Fruit fly (Drosophila melanogaster) whole organism, embryonic: ENCODE results near the gene CG7006.
A peak's percentile ranks its signal among the peaks of the same experiment; 100 is the strongest.

Source experiments
- Asciz ChIP-seq: fragments of 200-800 bp; sonication (Bioruptor generic); optimal IDR thresholded peaks from 2 replicates; lab custom pipeline; 2017; ENCODE audit warnings: missing biosample characterization, mild to moderate bottlenecking, missing genetic modification characterization, missing genetic modification reagents
- Atf-2 ChIP-seq: fragments of 200-800 bp; sonication (Bioruptor generic); optimal IDR thresholded peaks from 2 replicates; lab custom pipeline; 2016; ENCODE audit warnings: missing biosample characterization, missing genetic modification characterization
- Bgb ChIP-seq: fragments of 200-800 bp; sonication (Bioruptor generic); IDR thresholded peaks from 2 replicates; pipeline ENCODE4 v1.3.6; 2022; ENCODE audit warnings: missing biosample characterization, missing genetic modification characterization; ENCODE audit not compliant: partially characterized antibody
- CG11093 ChIP-seq: fragments of 200-800 bp; sonication (Bioruptor generic); IDR thresholded peaks from 3 replicates; pipeline ENCODE4 v1.3.6; 2022; ENCODE audit warnings: missing biosample characterization, missing genetic modification characterization
- CG11247 ChIP-seq: fragments of 200-800 bp; sonication (Bioruptor generic); IDR thresholded peaks from 2 replicates; pipeline ENCODE4 v1.3.6; 2022; ENCODE audit warnings: missing biosample characterization, missing genetic modification characterization
- CG11504 ChIP-seq: fragments of 200-800 bp; sonication (Bioruptor generic); optimal IDR thresholded peaks from 3 replicates; lab custom pipeline; 2019; ENCODE audit warnings: missing biosample characterization, mild to moderate bottlenecking, missing genetic modification characterization, moderate library complexity
- CG11695 ChIP-seq: fragments of 200-800 bp; sonication (Bioruptor generic); IDR thresholded peaks from 3 replicates; pipeline ENCODE4 v1.3.6; 2022; ENCODE audit warnings: missing biosample characterization, missing genetic modification characterization
- CG12071 ChIP-seq: fragments of 200-800 bp; sonication (Bioruptor generic); optimal IDR thresholded peaks from 3 replicates; lab custom pipeline; 2018; ENCODE audit warnings: missing biosample characterization, mild to moderate bottlenecking, missing genetic modification characterization
- CG12659 ChIP-seq: fragments of 200-800 bp; sonication (Bioruptor generic); optimal IDR thresholded peaks from 3 replicates; lab custom pipeline; 2017; ENCODE audit warnings: mild to moderate bottlenecking, missing biosample characterization, missing genetic modification reagents, missing genetic modification characterization
- CG12769 ChIP-seq: fragments of 200-800 bp; sonication (Bioruptor generic); optimal IDR thresholded peaks from 2 replicates; lab custom pipeline; 2019; ENCODE audit warnings: missing biosample characterization, mild to moderate bottlenecking, missing genetic modification characterization, moderate library complexity
- CG13296 ChIP-seq: fragments of 200-800 bp; sonication (Bioruptor generic); optimal IDR thresholded peaks from 3 replicates; lab custom pipeline; 2018; ENCODE audit warnings: missing biosample characterization, mild to moderate bottlenecking, missing genetic modification characterization
- CG13424 ChIP-seq: fragments of 200-800 bp; sonication (Bioruptor generic); optimal IDR thresholded peaks from 2 replicates; lab custom pipeline; 2019; ENCODE audit warnings: missing biosample characterization, mild to moderate bottlenecking, missing genetic modification characterization, moderate library complexity
- CG15073 ChIP-seq: fragments of 200-800 bp; sonication (Bioruptor generic); optimal IDR thresholded peaks from 2 replicates; lab custom pipeline; 2016; ENCODE audit warnings: missing biosample characterization, missing genetic modification characterization
- CG16813 ChIP-seq: fragments of 200-800 bp; sonication (Bioruptor generic); IDR thresholded peaks from 3 replicates; pipeline ENCODE4 v1.3.6; 2022; ENCODE audit warnings: missing biosample characterization, missing genetic modification characterization; ENCODE audit not compliant: partially characterized antibody
- CG17829 ChIP-seq: fragments of 200-800 bp; optimal IDR thresholded peaks from 2 replicates; lab custom pipeline; 2019; ENCODE audit warnings: missing biosample characterization, mild to moderate bottlenecking, missing genetic modification characterization, moderate library complexity
- CG1832 ChIP-seq: fragments of 200-800 bp; sonication (Bioruptor generic); optimal IDR thresholded peaks from 2 replicates; lab custom pipeline; 2017; ENCODE audit warnings: missing biosample characterization, mild to moderate bottlenecking, missing genetic modification characterization, inconsistent platforms
- CG18476 ChIP-seq: fragments of 200-800 bp; sonication (Bioruptor generic); optimal IDR thresholded peaks from 2 replicates; lab custom pipeline; 2016; ENCODE audit warnings: missing biosample characterization, mild to moderate bottlenecking, missing genetic modification characterization
- CG31441 ChIP-seq: fragments of 200-800 bp; sonication (Bioruptor generic); IDR thresholded peaks from 2 replicates; pipeline ENCODE4 v1.3.6; 2022; ENCODE audit warnings: missing biosample characterization, missing genetic modification characterization
- CG32767 ChIP-seq: fragments of 200-800 bp; sonication (Bioruptor generic); IDR thresholded peaks from 2 replicates; pipeline ENCODE4 v1.3.6; 2022; ENCODE audit warnings: missing biosample characterization, missing genetic modification characterization
- CG3838 ChIP-seq: fragments of 200-800 bp; sonication (Bioruptor generic); optimal IDR thresholded peaks from 3 replicates; lab custom pipeline; 2016; ENCODE audit warnings: missing biosample characterization, missing genetic modification characterization
- CG4282 ChIP-seq: fragments of 200-800 bp; sonication (Bioruptor generic); optimal IDR thresholded peaks from 2 replicates; lab custom pipeline; 2016; ENCODE audit warnings: missing biosample characterization, missing genetic modification characterization
- CG4360 ChIP-seq: fragments of 200-800 bp; sonication (Bioruptor generic); IDR thresholded peaks from 2 replicates; pipeline ENCODE4 v1.3.6; 2022; ENCODE audit warnings: missing biosample characterization, missing genetic modification characterization
- CG5953 ChIP-seq: fragments of 200-800 bp; sonication (Bioruptor generic); IDR thresholded peaks from 2 replicates; pipeline ENCODE4 v1.3.6; 2022; ENCODE audit warnings: missing biosample characterization, missing genetic modification characterization
- CG6272 ChIP-seq: fragments of 200-800 bp; sonication (Bioruptor generic); IDR thresholded peaks from 2 replicates; pipeline ENCODE4 v1.3.6; 2022; ENCODE audit warnings: missing biosample characterization, missing genetic modification characterization
- CG7357 ChIP-seq: fragments of 200-800 bp; sonication (Bioruptor generic); IDR thresholded peaks from 3 replicates; pipeline ENCODE4 v1.3.6; 2022; ENCODE audit warnings: missing biosample characterization, missing genetic modification characterization
- Dek ChIP-seq: fragments of 200-800 bp; sonication (Bioruptor generic); optimal IDR thresholded peaks from 3 replicates; lab custom pipeline; 2019; ENCODE audit warnings: missing biosample characterization, mild to moderate bottlenecking, missing genetic modification characterization, moderate library complexity
- H2.0 ChIP-seq: fragments of 200-800 bp; sonication (Bioruptor generic); IDR thresholded peaks from 2 replicates; pipeline ENCODE4 v1.3.6; 2022; ENCODE audit warnings: missing biosample characterization, missing genetic modification characterization
- HHEX ChIP-seq: fragments of 200-800 bp; sonication (Bioruptor generic); optimal IDR thresholded peaks from 3 replicates; lab custom pipeline; 2017; ENCODE audit warnings: missing biosample characterization, mild to moderate bottlenecking, missing genetic modification characterization, missing genetic modification reagents
- Spps ChIP-seq: fragments of 200-800 bp; sonication (Bioruptor generic); optimal IDR thresholded peaks from 2 replicates; lab custom pipeline; 2018; ENCODE audit warnings: missing biosample characterization, mild to moderate bottlenecking, missing genetic modification characterization
- Vsx1 ChIP-seq: fragments of 200-800 bp; sonication (Bioruptor generic); optimal IDR thresholded peaks from 2 replicates; lab custom pipeline; 2017; ENCODE audit warnings: missing biosample characterization, mild to moderate bottlenecking, missing genetic modification characterization, missing genetic modification reagents
- amos ChIP-seq: fragments of 200-800 bp; sonication (Bioruptor generic); IDR thresholded peaks from 2 replicates; pipeline ENCODE4 v1.3.6; 2022; ENCODE audit warnings: missing biosample characterization, missing genetic modification characterization; ENCODE audit not compliant: partially characterized antibody
- dimm ChIP-seq: fragments of 200-800 bp; sonication (Bioruptor generic); IDR thresholded peaks from 2 replicates; pipeline ENCODE4 v1.3.6; 2022; ENCODE audit warnings: missing biosample characterization, missing genetic modification characterization
- fd96Cb ChIP-seq: fragments of 200-800 bp; sonication (Bioruptor generic); optimal IDR thresholded peaks from 2 replicates; lab custom pipeline; 2018; ENCODE audit warnings: missing biosample characterization, mild to moderate bottlenecking, missing genetic modification characterization, moderate library complexity
- ind ChIP-seq: fragments of 200-800 bp; sonication (Bioruptor generic); optimal IDR thresholded peaks from 3 replicates; lab custom pipeline; 2016; ENCODE audit warnings: missing biosample characterization, missing genetic modification characterization
- jumu ChIP-seq: fragments of 200-800 bp; sonication (Bioruptor generic); optimal IDR thresholded peaks from 3 replicates; lab custom pipeline; 2016; ENCODE audit warnings: missing biosample characterization, missing genetic modification characterization
- lola ChIP-seq, 3 experiments: fragments of >200 bp in 2 of 3; fragments of 200-800 bp in 1 of 3; sonication (Bioruptor generic) in 1 of 3; optimal IDR thresholded peaks; 2 replicates each; lab custom pipeline; 2017 to 2019; ENCODE audit warnings: missing biosample characterization in 3 of 3, missing genetic modification characterization in 3 of 3, mild to moderate bottlenecking in 1 of 3, moderate library complexity in 1 of 3
- luna ChIP-seq: fragments of 200-800 bp; sonication (Bioruptor generic); optimal IDR thresholded peaks from 2 replicates; lab custom pipeline; 2016; ENCODE audit warnings: missing biosample characterization, missing genetic modification characterization
- repo ChIP-seq: fragments of 200-800 bp; sonication (Bioruptor generic); optimal IDR thresholded peaks from 2 replicates; lab custom pipeline; 2016; ENCODE audit warnings: missing biosample characterization, missing genetic modification characterization
- sens-2 ChIP-seq: fragments of 200-800 bp; sonication (Bioruptor generic); IDR thresholded peaks from 2 replicates; pipeline ENCODE4 v1.3.6; 2022; ENCODE audit warnings: missing biosample characterization, missing genetic modification characterization
- shn ChIP-seq: fragments of 200-800 bp; sonication (Bioruptor generic); optimal IDR thresholded peaks from 3 replicates; lab custom pipeline; 2016; ENCODE audit warnings: missing biosample characterization, missing genetic modification characterization
- sima ChIP-seq: fragments of 200-800 bp; sonication (Bioruptor generic); optimal IDR thresholded peaks from 2 replicates; lab custom pipeline; 2016; ENCODE audit warnings: missing biosample characterization, missing genetic modification characterization
- sisA ChIP-seq: fragments of 200-800 bp; sonication (Bioruptor generic); IDR thresholded peaks from 2 replicates; pipeline ENCODE4 v1.3.6; 2022; ENCODE audit warnings: missing biosample characterization, missing genetic modification characterization
- tin ChIP-seq: fragments of 200-800 bp; sonication (Bioruptor generic); optimal IDR thresholded peaks from 3 replicates; lab custom pipeline; 2016; ENCODE audit warnings: missing biosample characterization, missing genetic modification characterization
- wor ChIP-seq: fragments of 200-800 bp; sonication (Bioruptor generic); IDR thresholded peaks from 2 replicates; pipeline ENCODE4 v1.3.6; 2022; ENCODE audit warnings: missing biosample characterization, missing genetic modification characterization
- zf30C ChIP-seq: fragments of 200-800 bp; sonication (Bioruptor generic); optimal IDR thresholded peaks from 3 replicates; lab custom pipeline; 2018; ENCODE audit warnings: missing biosample characterization, mild to moderate bottlenecking, missing genetic modification characterization

CG7006 gene

dm6 chr3R:24870389-24871048 lies 20.1 kb downstream of the CG7006 start, which contains the start of gene CycB3 (continued):
- TF ChIP-seq amos (GFP tag; lab: Robert Waterston, UW) = peak; percentile 43; the same call in 1 of the 2 replicates
- TF ChIP-seq, all 482 proteins: peak for 137

DNA sequence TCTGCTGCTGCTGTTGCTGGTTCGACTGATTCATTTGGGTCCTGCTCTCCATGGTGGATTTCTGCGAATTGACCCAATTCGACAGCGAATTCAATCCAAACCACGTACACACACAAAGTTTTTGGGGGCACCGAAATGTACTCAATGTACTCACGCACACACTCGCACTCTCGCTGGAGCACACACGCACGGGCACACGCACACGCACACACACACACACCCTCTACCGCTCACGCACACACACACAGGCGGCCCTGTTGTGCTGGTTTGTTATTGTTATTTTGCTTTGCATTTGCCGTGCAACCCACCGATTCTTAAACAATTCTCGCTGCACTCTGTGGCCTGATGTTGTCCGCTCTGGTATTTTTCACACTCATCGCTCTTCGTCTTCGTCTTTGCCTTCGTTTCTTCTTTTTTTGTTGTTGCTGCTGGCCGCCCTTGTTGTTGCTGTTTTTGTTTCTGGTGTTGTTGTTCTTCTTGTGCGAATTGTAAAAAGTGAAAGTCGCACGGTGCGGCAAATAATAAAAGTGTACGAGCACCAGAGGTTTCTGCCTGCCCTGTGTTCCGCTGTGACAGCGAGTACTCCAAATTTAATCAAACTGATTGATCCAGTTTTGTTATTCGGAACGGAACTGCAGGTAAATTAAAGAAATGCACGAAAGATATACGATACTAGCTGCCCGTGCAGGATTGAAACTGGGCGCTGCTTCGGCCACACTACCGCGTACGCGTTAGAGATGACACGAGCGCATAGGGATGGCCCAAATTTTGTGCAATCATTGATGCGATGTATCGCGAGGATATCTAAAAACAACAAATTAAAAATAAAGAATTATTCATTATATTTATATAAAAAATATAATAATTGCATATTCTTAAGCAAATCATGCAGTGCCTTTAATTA lies 25.8 kb downstream of the CG7006 start, which contains the start of gene CG3744:
Gene CG3744 (minus strand): TSS at position 716 of the 904 bp plus-strand sequence.
- TF ChIP-seq CG11247 (peak; percentile 96), Spps (tag; lab: Kevin White, UChicago) (peak; percentile 54), Atf-2 (GFP tag; lab: Kevin White, UChicago) (peak; percentile 42), CG11695 (GFP tag; lab: Robert Waterston, UW) (peak; percentile 89), CG15073 (GFP tag; lab: Kevin White, UChicago) (peak; percentile 49), CG12659 (peak; percentile 93), CG12071 (GFP tag; lab: Kevin White, UChicago) (peak; percentile 69), ind (GFP tag; lab: Kevin White, UChicago) (peak; percentile 93), repo (GFP tag; lab: Kevin White, UChicago) (peak; percentile 54), wor (GFP tag; lab: Robert Waterston, UW) (peak; percentile 82), shn (GFP tag; lab: Kevin White, UChicago) (peak; percentile 80), CG18476 (peak; percentile 71), Bgb (peak; percentile 95), CG6272 (peak; percentile 96), CG5953 (GFP tag; lab: Robert Waterston, UW) (peak; percentile 88), CG11504 (tag; lab: Kevin White, UChicago) (peak; percentile 88), CG1832 (GFP tag; lab: Kevin White, UChicago) (no peak), jumu (peak; percentile 67), Vsx1 (GFP tag; lab: Kevin White, UChicago) (no peak), Dek (tag; lab: Kevin White, UChicago) (peak; percentile 95), sens-2 (GFP tag; lab: Robert Waterston, UW) (peak; percentile 90), CG4282 (GFP tag; lab: Kevin White, UChicago) (no peak), CG11093 (GFP tag; lab: Robert Waterston, UW) (peak; percentile 83), tin (GFP tag; lab: Kevin White, UChicago) (peak; percentile 95), Asciz (no peak), CG13424 (tag; lab: Kevin White, UChicago) (peak; percentile 94), sima (GFP tag; lab: Kevin White, UChicago) (no peak), sisA (peak; percentile 94), CG31441 (GFP tag; lab: Robert Waterston, UW) (peak; percentile 89), zf30C (GFP tag; lab: Kevin White, UChicago) (peak; percentile 21), CG13296 (GFP tag; lab: Kevin White, UChicago) (peak; percentile 90), CG16813 (GFP tag; lab: Robert Waterston, UW) (peak; percentile 96), dimm (GFP tag; lab: Robert Waterston, UW) (peak; percentile 87), CG7357 (GFP tag; lab: Robert Waterston, UW) (peak; percentile 79), H2.0 (peak; percentile 94), fd96Cb (peak; percentile 81), CG32767 (GFP tag; lab: Robert Waterston, UW) (peak; percentile 85), HHEX (peak; percentile 88), CG12769 (tag; lab: Kevin White, UChicago) (no peak), CG17829 (tag; lab: Kevin White, UChicago) (peak; percentile 91), CG4360 (GFP tag; lab: Robert Waterston, UW) (peak; percentile 93), lola (GFP tag; optimal IDR thresholded peaks at IDR 0.05; lab: Kevin White, UChicago) (peak in 1 of 3 experiments; percentile 88), luna (GFP tag; lab: Kevin White, UChicago) (peak; percentile 37), CG3838 (peak; percentile 68)
